Fruit fly (Drosophila melanogaster): Measurements from ENCODE around the gene CG9853.

CG9853 gene

DNA sequence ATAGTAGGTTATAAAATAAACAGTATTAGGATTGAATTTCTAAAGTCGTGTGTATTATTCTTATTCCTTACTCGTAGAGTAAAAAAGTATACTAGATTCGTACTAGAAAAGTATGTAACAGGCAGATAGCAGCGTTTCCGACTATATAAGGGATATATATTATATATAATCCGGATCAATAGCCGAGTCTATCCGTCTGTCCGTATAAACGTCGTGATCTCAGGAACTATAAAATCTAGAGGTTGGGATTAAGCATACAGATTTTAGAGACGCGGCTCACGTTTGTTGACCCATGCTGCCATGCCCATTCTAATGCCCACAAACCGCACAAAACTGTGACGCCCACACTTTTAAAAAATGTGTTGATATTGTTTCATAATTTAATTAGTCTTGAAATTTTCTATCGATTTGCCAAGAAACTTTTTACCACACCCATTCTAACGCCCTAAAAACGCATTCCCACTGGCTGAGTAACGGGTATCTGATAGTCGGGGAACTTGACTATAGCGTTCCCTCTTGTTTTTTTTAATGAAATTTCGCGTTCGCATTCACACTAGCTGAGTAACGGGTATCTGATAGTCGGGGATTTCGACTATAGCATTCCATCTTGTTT, at the start of gene CG9853:
TSS of gene CG9853 (minus strand) at position 51 of the 613 bp plus-strand sequence.
- TF ChIP-seq Myc (optimal IDR thresholded peaks at IDR 0.05) = no peak
- no peak for TF ChIP-seq h (optimal IDR thresholded peaks at IDR 0.05)
- TF ChIP-seq Sin3A (optimal IDR thresholded peaks at IDR 0.05) = no peak
- no peak for TF ChIP-seq psq (optimal IDR thresholded peaks at IDR 0.05)
- TF ChIP-seq ttk (optimal IDR thresholded peaks at IDR 0.05) = no peak
- TF ChIP-seq insv (optimal IDR thresholded peaks at IDR 0.05) = no peak

DNA sequence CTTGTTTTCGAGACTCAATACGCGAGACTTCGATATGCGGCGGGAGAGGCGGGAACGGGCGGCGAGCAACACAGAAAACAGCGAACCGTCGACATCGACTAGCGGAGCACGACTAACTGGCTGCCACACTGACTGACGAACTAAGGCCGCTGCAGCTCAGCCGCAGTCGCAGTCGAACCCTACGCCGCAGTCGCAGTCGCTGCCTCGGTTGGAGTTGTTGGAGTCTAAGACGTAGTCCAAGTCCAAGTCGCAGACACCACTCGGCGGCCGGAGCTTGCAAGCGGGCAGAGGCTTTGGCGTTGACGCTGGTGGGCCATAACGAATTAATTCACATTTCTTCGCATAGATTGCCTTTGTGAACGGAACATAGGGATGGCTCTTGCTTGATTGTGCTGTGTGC, 48.9 kb upstream of the CG9853 start:
- TF ChIP-seq psq (optimal IDR thresholded peaks at IDR 0.05) (no peak), h (optimal IDR thresholded peaks at IDR 0.05) (no peak), Myc (optimal IDR thresholded peaks at IDR 0.05) (no peak), ttk (optimal IDR thresholded peaks at IDR 0.05) (no peak), Sin3A (optimal IDR thresholded peaks at IDR 0.05) (no peak), insv (optimal IDR thresholded peaks at IDR 0.05) (no peak)

DNA sequence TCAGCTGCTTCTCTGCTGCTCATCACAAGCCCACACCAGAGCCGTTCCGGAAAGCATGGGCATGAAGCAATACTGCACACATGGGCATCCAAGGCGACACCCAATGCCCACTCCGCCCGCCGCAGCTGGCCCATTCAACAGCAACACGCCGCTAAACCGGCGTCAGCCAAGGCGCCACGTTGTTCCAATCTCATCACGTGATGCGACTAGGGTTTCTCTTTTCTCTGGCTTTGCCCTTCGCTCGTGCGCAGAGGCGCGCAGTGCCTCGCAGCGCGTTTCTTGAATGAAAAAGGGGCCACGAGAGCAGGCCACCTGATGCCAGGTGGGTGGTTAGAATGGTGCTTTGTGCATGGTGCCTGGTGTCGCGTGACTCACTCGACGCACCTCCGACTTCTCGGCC, 47.4 kb upstream of the CG9853 start:
- TF ChIP-seq psq (optimal IDR thresholded peaks at IDR 0.05) (no peak), h (optimal IDR thresholded peaks at IDR 0.05) (no peak)

dm6 chr3R:4446455-4447224, 44.8 kb upstream of the CG9853 start:
- TF ChIP-seq Myc (optimal IDR thresholded peaks at IDR 0.05) (no peak), insv (optimal IDR thresholded peaks at IDR 0.05) (no peak), ttk (optimal IDR thresholded peaks at IDR 0.05) (no peak), h (optimal IDR thresholded peaks at IDR 0.05) (no peak), psq (optimal IDR thresholded peaks at IDR 0.05) (no peak), Sin3A (optimal IDR thresholded peaks at IDR 0.05) (no peak)

- TF ChIP-seq Myc (optimal IDR thresholded peaks at IDR 0.05) (no peak), h (optimal IDR thresholded peaks at IDR 0.05) (no peak), Sin3A (optimal IDR thresholded peaks at IDR 0.05) (no peak), ttk (optimal IDR thresholded peaks at IDR 0.05) (no peak), psq (optimal IDR thresholded peaks at IDR 0.05) (no peak), insv (optimal IDR thresholded peaks at IDR 0.05) (no peak)
Observed at dm6 chr3R:4445083-4445482, 43.3 kb upstream of the CG9853 start.

- TF ChIP-seq Myc (optimal IDR thresholded peaks at IDR 0.05) (no peak), insv (optimal IDR thresholded peaks at IDR 0.05) (no peak), Sin3A (optimal IDR thresholded peaks at IDR 0.05) (no peak), h (optimal IDR thresholded peaks at IDR 0.05) (no peak), psq (optimal IDR thresholded peaks at IDR 0.05) (no peak), ttk (optimal IDR thresholded peaks at IDR 0.05) (peak; percentile 93)
Observed at dm6 chr3R:4437817-4438216, 36.0 kb upstream of the CG9853 start.

dm6 chr3R:4437113-4437512, 35.3 kb upstream of the CG9853 start, which contains the start of the genes Lipt2 and CG14650:
Gene Lipt2 (minus strand): TSS chr3R:4437329.
Gene CG14650 (plus strand): TSS chr3R:4437387.
- no peak for TF ChIP-seq Myc (optimal IDR thresholded peaks at IDR 0.05)
- TF ChIP-seq insv (optimal IDR thresholded peaks at IDR 0.05) = no peak
- TF ChIP-seq psq (optimal IDR thresholded peaks at IDR 0.05) = no peak
- no peak for TF ChIP-seq ttk (optimal IDR thresholded peaks at IDR 0.05)
- no peak for TF ChIP-seq h (optimal IDR thresholded peaks at IDR 0.05)

DNA sequence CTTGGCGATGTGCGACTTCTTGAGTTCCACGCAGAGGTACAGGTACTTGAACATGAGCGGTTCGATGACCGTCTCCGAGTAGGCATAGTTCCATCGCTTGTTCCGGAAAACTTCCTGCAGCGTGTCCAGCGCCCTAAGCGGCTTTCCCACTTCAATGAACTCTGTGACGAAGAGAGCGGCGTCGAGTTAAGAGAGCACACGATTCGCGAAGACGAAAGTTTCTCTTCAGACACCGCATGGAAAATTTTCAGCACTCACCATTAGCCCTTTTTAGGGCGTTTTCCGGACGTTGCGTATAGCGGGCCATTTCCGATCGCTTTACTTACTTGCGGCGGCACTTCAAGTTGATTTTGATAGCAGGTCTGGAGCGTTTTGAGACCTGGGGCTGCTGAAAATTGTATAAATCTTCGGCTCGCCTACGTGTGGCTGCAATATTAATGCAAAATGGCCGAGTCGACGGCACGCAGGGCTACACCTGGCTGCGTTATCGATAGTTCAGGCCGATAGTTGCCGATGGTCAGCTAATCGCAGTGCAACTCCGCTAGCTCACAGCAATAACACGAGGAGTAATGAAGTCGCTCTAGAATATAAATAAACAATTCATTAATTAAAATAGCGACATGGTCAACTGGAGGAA, 31.7 kb upstream of the CG9853 start, which contains the start of the genes eIF3a and CG1074:
TSS of gene eIF3a (minus strand) at position 455 of the 637 bp plus-strand sequence.
TSS of gene CG1074 (plus strand) at position 525 of the 637 bp plus-strand sequence.
- no peak for TF ChIP-seq Sin3A (optimal IDR thresholded peaks at IDR 0.05)
- no peak for TF ChIP-seq ttk (optimal IDR thresholded peaks at IDR 0.05)
- no peak for TF ChIP-seq psq (optimal IDR thresholded peaks at IDR 0.05)
- TF ChIP-seq Myc (optimal IDR thresholded peaks at IDR 0.05) = no peak
- no peak for TF ChIP-seq insv (optimal IDR thresholded peaks at IDR 0.05)
- no peak for TF ChIP-seq h (optimal IDR thresholded peaks at IDR 0.05)

- TF ChIP-seq psq (optimal IDR thresholded peaks at IDR 0.05) = no peak
- TF ChIP-seq h (optimal IDR thresholded peaks at IDR 0.05) = no peak
- no peak for TF ChIP-seq Myc (optimal IDR thresholded peaks at IDR 0.05)
- no peak for TF ChIP-seq ttk (optimal IDR thresholded peaks at IDR 0.05)
- TF ChIP-seq Sin3A (optimal IDR thresholded peaks at IDR 0.05) = no peak
- no peak for TF ChIP-seq insv (optimal IDR thresholded peaks at IDR 0.05)
Observed at dm6 chr3R:4428585-4429464, 27.0 kb upstream of the CG9853 start, which contains the start of gene srl. Gene srl (minus strand): TSS chr3R:4429335.

DNA sequence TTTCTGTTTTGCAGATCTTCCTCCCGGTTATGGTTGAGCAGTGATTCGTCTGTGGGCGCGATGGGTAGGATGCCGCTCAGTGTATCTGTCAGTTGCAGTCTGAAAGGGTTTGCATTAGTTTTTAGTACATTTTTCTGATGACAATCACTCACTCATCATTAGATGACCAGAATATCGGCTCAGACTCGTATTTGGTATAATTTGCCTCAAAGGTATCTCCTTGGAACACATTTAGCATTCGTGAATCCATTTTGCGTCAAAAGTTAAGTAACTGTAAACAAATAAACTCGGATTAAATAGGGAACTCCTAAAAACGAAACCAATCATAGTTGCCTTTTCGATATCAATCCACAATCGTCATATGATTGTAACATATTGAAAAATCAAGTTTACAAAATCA, 24.9 kb upstream of the CG9853 start, which contains the start of gene CG31525:
TSS of gene CG31525 (plus strand) at position 301 of the 400 bp plus-strand sequence.
- TF ChIP-seq ttk (optimal IDR thresholded peaks at IDR 0.05) (no peak), Sin3A (optimal IDR thresholded peaks at IDR 0.05) (no peak)

- TF ChIP-seq h (optimal IDR thresholded peaks at IDR 0.05) (no peak), Sin3A (optimal IDR thresholded peaks at IDR 0.05) (no peak), ttk (optimal IDR thresholded peaks at IDR 0.05) (no peak), Myc (optimal IDR thresholded peaks at IDR 0.05) (no peak), psq (optimal IDR thresholded peaks at IDR 0.05) (no peak), insv (optimal IDR thresholded peaks at IDR 0.05) (no peak)
Observed at dm6 chr3R:4419482-4419881, 17.7 kb upstream of the CG9853 start, which contains the start of gene CG32944. Gene CG32944 (minus strand): TSS chr3R:4419578.

Data from Kc167 (cell line).